Fruit fly (Drosophila melanogaster) whole organism: ENCODE data around the gene CG31998.

ENCODE experiments used
- CG8478 ChIP-seq: fragments of >200 bp; optimal IDR thresholded peaks from 2 replicates; lab custom pipeline; 2018; ENCODE audit warnings: inconsistent platforms
- EcR ChIP-seq, 2 experiments: fragments of >200 bp; optimal IDR thresholded peaks; 2 replicates each; lab custom pipeline; 2017; ENCODE audit warnings: missing biosample characterization in 2 of 2, missing genetic modification characterization in 2 of 2, missing genetic modification reagents in 2 of 2
- psq ChIP-seq: fragments of >200 bp; optimal IDR thresholded peaks from 2 replicates; lab custom pipeline; 2017
- usp ChIP-seq: fragments of >200 bp; optimal IDR thresholded peaks from 2 replicates; lab custom pipeline; 2017; ENCODE audit warnings: missing biosample characterization, missing genetic modification characterization, mixed read lengths

- no peak for TF ChIP-seq psq (lab: Kevin White, UChicago)
- no peak for TF ChIP-seq CG8478
- no peak for TF ChIP-seq EcR (GFP tag; optimal IDR thresholded peaks at IDR 0.05; lab: Kevin White, UChicago)
- TF ChIP-seq usp: no peak
Observed at dm6 chr4:179062-179919, 26.5 kb downstream of the CG31998 start, which contains the start of gene Arl4.
